Fruit fly (Drosophila melanogaster): ENCODE measurements around the gene Sld5.

Sld5 gene

dm6 chr3R:26042131-26042885, 14.0 kb downstream of the Sld5 start (continued):
- TF ChIP-seq CG16779 (tag; optimal IDR thresholded peaks at IDR 0.05) (peak; percentile 89), CG6808 (GFP tag; optimal IDR thresholded peaks at IDR 0.05) (peak; percentile 91), dac (GFP tag; optimal IDR thresholded peaks at IDR 0.05) (peak; percentile 95), CG7368 (GFP tag; optimal IDR thresholded peaks at IDR 0.05) (peak; percentile 98), esn (GFP tag; optimal IDR thresholded peaks at IDR 0.05) (peak; percentile 98), achi (GFP tag; optimal IDR thresholded peaks at IDR 0.05) (peak; percentile 97), CG10631 (GFP tag; optimal IDR thresholded peaks at IDR 0.05) (peak; percentile 98), topi (GFP tag; optimal IDR thresholded peaks at IDR 0.05) (peak; percentile 97), CG8319 (GFP tag; optimal IDR thresholded peaks at IDR 0.05) (peak; percentile 98), CG6854 (GFP tag; optimal IDR thresholded peaks at IDR 0.05) (peak; percentile 70), spab (GFP tag; optimal IDR thresholded peaks at IDR 0.05) (peak; percentile 92), CG6792 (GFP tag; optimal IDR thresholded peaks at IDR 0.05) (peak; percentile 96), Lpt (GFP tag; optimal IDR thresholded peaks at IDR 0.05) (peak; percentile 96), CG6163 (GFP tag; IDR thresholded peaks at IDR 0.05) (peak; percentile 99), CG9139 (GFP tag; optimal IDR thresholded peaks at IDR 0.05) (peak; percentile 71), Sox15 (GFP tag; optimal IDR thresholded peaks at IDR 0.05) (peak; percentile 97), CG32006 (GFP tag; optimal IDR thresholded peaks at IDR 0.05) (peak; percentile 98), CG11762 (GFP tag; optimal IDR thresholded peaks at IDR 0.05; ENCODE audit: insufficient read depth) (peak; percentile 97), acj6 (GFP tag; optimal IDR thresholded peaks at IDR 0.05) (peak; percentile 98), net (GFP tag; optimal IDR thresholded peaks at IDR 0.05) (peak; percentile 98), CG8119 (GFP tag; IDR thresholded peaks at IDR 0.05) (peak; percentile 97), ss (GFP tag; optimal IDR thresholded peaks at IDR 0.05) (peak; percentile 83 to 91), fkh (GFP tag; optimal IDR thresholded peaks at IDR 0.05) (peak; percentile 91), Eip78C (GFP tag) (peak; percentile 99), CG34406 (GFP tag; optimal IDR thresholded peaks at IDR 0.05) (peak; percentile 97), Eip75B (GFP tag; optimal IDR thresholded peaks at IDR 0.05) (peak; percentile 98), dsx (GFP tag; optimal IDR thresholded peaks at IDR 0.05; ENCODE audit: poor library complexity, severe bottlenecking) (peak; percentile 89), CG10669 (GFP tag; optimal IDR thresholded peaks at IDR 0.05) (peak; percentile 97), Hr39 (GFP tag; optimal IDR thresholded peaks at IDR 0.05) (peak; percentile 99), CG3919 (GFP tag; optimal IDR thresholded peaks at IDR 0.05) (peak; percentile 98), CG1621 (tag; optimal IDR thresholded peaks at IDR 0.05) (peak; percentile 96), Met (GFP tag; optimal IDR thresholded peaks at IDR 0.05) (peak; percentile 98), CG15336 (GFP tag; IDR thresholded peaks at IDR 0.05) (peak; percentile 97), Hr38 (GFP tag; optimal IDR thresholded peaks at IDR 0.05) (peak; percentile 93), OdsH (GFP tag; optimal IDR thresholded peaks at IDR 0.05) (peak; percentile 99), Smox (GFP tag; optimal IDR thresholded peaks at IDR 0.05) (peak; percentile 97), Eip93F (GFP tag; optimal IDR thresholded peaks at IDR 0.05) (peak; percentile 92)

dm6 chr3R:26041417-26042101, 14.8 kb downstream of the Sld5 start, which contains the start of gene gro:
Gene gro, plus strand, starts transcription at chr3R:26041736.
- TF ChIP-seq Eip93F (GFP tag; optimal IDR thresholded peaks at IDR 0.05) (peak; percentile 56), CG6808 (GFP tag; optimal IDR thresholded peaks at IDR 0.05) (no peak), CG6854 (GFP tag; optimal IDR thresholded peaks at IDR 0.05) (peak; percentile 57), CG8119 (GFP tag; IDR thresholded peaks at IDR 0.05) (peak; percentile 57), Sox15 (GFP tag; optimal IDR thresholded peaks at IDR 0.05) (peak; percentile 46), Blimp-1 (GFP tag; optimal IDR thresholded peaks at IDR 0.05) (no peak), pdm3 (GFP tag; optimal IDR thresholded peaks at IDR 0.05) (peak; percentile 84), fkh (GFP tag; optimal IDR thresholded peaks at IDR 0.05) (no peak), salr (GFP tag; optimal IDR thresholded peaks at IDR 0.05) (peak in 1 of 2 experiments; percentile 29), svp (GFP tag) (peak; percentile 85), CG3919 (GFP tag; optimal IDR thresholded peaks at IDR 0.05) (peak; percentile 74), CG4318 (GFP tag; optimal IDR thresholded peaks at IDR 0.05) (peak; percentile 0), eg (GFP tag; IDR thresholded peaks at IDR 0.05) (peak; percentile 66), Ets21C (GFP tag; optimal IDR thresholded peaks at IDR 0.05) (peak; percentile 55), Ets96B (tag; optimal IDR thresholded peaks at IDR 0.05) (peak; percentile 40), Hr4 (GFP tag; optimal IDR thresholded peaks at IDR 0.05) (peak; percentile 76), cyc (GFP tag; optimal IDR thresholded peaks at IDR 0.05) (peak; percentile 81), Hr39 (GFP tag; optimal IDR thresholded peaks at IDR 0.05) (peak; percentile 77), Gug (GFP tag; IDR thresholded peaks at IDR 0.05) (peak; percentile 62; the same call in 1 of the 2 replicates), CG9139 (GFP tag; optimal IDR thresholded peaks at IDR 0.05) (no peak)

All from whole organism, prepupa.